Worm (Caenorhabditis elegans): Measurements from ENCODE around the gene Y45F10C.6.

- no peak for TF ChIP-seq snpc-4 (tag; optimal IDR thresholded peaks at IDR 0.05)
- TF ChIP-seq sem-2 (GFP tag; optimal IDR thresholded peaks at IDR 0.05), result no peak
- no peak for TF ChIP-seq sptf-1 (tag; optimal IDR thresholded peaks at IDR 0.05)
- no peak for TF ChIP-seq unc-39 (tag; optimal IDR thresholded peaks at IDR 0.05)
- no peak for TF ChIP-seq lin-13 (tag; optimal IDR thresholded peaks at IDR 0.05)
- TF ChIP-seq nhr-76 (tag; optimal IDR thresholded peaks at IDR 0.05), result no peak
- TF ChIP-seq lin-32 (GFP tag; optimal IDR thresholded peaks at IDR 0.05), result no peak
- no peak for TF ChIP-seq unc-62 (GFP tag; optimal IDR thresholded peaks at IDR 0.05)
- no peak for TF ChIP-seq blmp-1 (tag; optimal IDR thresholded peaks at IDR 0.05)
- TF ChIP-seq flh-1 (GFP tag; optimal IDR thresholded peaks at IDR 0.05), result no peak
- TF ChIP-seq nhr-237 (tag; optimal IDR thresholded peaks at IDR 0.05), result no peak
- TF ChIP-seq nhr-2 (tag; optimal IDR thresholded peaks at IDR 0.05), result no peak
- no peak for TF ChIP-seq zip-8 (tag; optimal IDR thresholded peaks at IDR 0.05)
- no peak for TF ChIP-seq hlh-1 (tag; optimal IDR thresholded peaks at IDR 0.05)
These were observed 49.3 kb downstream of the Y45F10C.6 start for ce11 chrIV:13701472-13701871.

Measured in whole organism, mixed stage, embryonic.